Fruit fly (Drosophila melanogaster) whole organism, pupa: ENCODE measurements around the gene CG4615.
A peak's percentile ranks its signal among the peaks of the same experiment; 100 is the strongest.

Experiments
- CG15710 ChIP-seq: fragments of 200-800 bp; sonication (Bioruptor generic); optimal IDR thresholded peaks from 2 replicates; lab custom pipeline; 2018; ENCODE audit warnings: missing biosample characterization, mild to moderate bottlenecking, missing genetic modification characterization, moderate library complexity
- CG4496 ChIP-seq: fragments of 200-800 bp; sonication (Bioruptor generic); IDR thresholded peaks from 3 replicates; pipeline ENCODE4 v1.3.6; 2022; ENCODE audit warnings: missing biosample characterization, missing genetic modification characterization
- EcR ChIP-seq: fragments of 200-800 bp; sonication (Bioruptor generic); optimal IDR thresholded peaks from 3 replicates; lab custom pipeline; 2019; ENCODE audit warnings: missing biosample characterization, missing genetic modification characterization, mild to moderate bottlenecking, moderate library complexity, missing genetic modification reagents
- gl ChIP-seq: fragments of 200-800 bp; sonication (Bioruptor generic); optimal IDR thresholded peaks from 2 replicates; lab custom pipeline; 2018; ENCODE audit warnings: missing biosample characterization, mild to moderate bottlenecking, missing genetic modification characterization

DNA sequence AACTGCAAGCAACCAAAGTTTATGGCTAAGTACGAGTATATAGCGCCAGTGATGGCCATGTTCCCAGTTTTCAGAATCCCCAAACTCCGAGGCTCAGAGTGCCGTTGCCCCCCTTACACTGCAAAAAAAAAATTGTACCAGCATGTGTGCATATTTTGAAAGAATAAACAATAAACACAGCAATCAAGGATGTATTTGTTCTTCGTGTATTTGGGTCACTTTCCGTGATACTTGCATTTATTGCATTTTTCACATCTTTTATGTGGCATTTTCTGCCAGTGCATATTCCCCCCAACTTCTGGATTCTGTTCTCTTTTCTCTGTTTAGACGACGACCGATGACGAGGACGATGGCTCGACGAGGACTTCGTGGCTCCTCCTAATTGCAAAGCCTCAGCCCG, 18.1 kb upstream of the CG4615 start:
- no peak for TF ChIP-seq EcR (GFP tag; lab: Kevin White, UChicago)
- TF ChIP-seq CG4496 (GFP tag; lab: Robert Waterston, UW): no peak
- TF ChIP-seq CG15710: peak; percentile 47
- peak; percentile 11 for TF ChIP-seq gl
